Worm (Caenorhabditis elegans): ENCODE results near the gene math-25.

math-25 gene

DNA sequence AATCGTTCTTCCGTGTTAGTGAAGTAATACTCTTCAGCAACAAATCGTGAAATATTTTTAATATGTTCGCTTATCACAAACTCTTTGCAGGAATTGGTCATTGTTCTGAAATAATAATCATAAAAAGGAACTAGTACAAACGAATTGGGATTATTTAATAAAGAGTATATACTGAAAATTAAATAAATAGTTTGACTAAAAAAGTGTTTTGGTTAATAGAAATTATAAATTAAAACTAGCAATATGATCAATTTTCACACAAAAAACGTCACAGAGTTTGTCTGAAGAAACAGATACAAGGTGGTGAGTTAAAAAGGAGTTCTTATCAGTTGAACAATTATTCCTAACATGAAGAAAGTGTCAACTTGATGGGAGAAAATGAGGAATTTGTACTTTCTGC lies 13.2 kb upstream of the math-25 start, which contains the start of gene math-5:
math-5 (minus strand) TSS at position 101 of the 400 bp plus-strand sequence.
- TF ChIP-seq sea-1 (GFP tag; conservative IDR thresholded peaks at IDR 0.05) = no peak
- no peak for TF ChIP-seq ceh-13 (GFP tag; optimal IDR thresholded peaks at IDR 0.05)
- no peak for TF ChIP-seq tbx-11 (GFP tag; IDR thresholded peaks at IDR 0.05)
- no peak for TF ChIP-seq hmg-4 (GFP tag; optimal IDR thresholded peaks at IDR 0.05)
- no peak for TF ChIP-seq aly-1 (tag; optimal IDR thresholded peaks at IDR 0.05)
- TF ChIP-seq ama-1 (optimal IDR thresholded peaks at IDR 0.05) = no peak
- no peak for TF ChIP-seq hmbx-1 (tag; optimal IDR thresholded peaks at IDR 0.05)
- no peak for TF ChIP-seq hnd-1 (tag; optimal IDR thresholded peaks at IDR 0.05)
- no peak for TF ChIP-seq tbx-37 (GFP tag; conservative IDR thresholded peaks at IDR 0.05)
- TF ChIP-seq flt-1 (GFP tag; IDR thresholded peaks at IDR 0.05) = no peak
- TF ChIP-seq ets-7 (tag; optimal IDR thresholded peaks at IDR 0.05) = no peak
- no peak for TF ChIP-seq pes-1 (GFP tag; IDR thresholded peaks at IDR 0.05)
- no peak for TF ChIP-seq F13C5.2 (tag; optimal IDR thresholded peaks at IDR 0.05)
- no peak for TF ChIP-seq ceh-36 (tag; optimal IDR thresholded peaks at IDR 0.05)

- no peak for TF ChIP-seq hnd-1 (tag; optimal IDR thresholded peaks at IDR 0.05)
- no peak for TF ChIP-seq scrt-1 (GFP tag; IDR thresholded peaks at IDR 0.05)
- TF ChIP-seq B0310.2 (tag; optimal IDR thresholded peaks at IDR 0.05) = no peak
- TF ChIP-seq tra-4 (tag; optimal IDR thresholded peaks at IDR 0.05) = no peak
- TF ChIP-seq ets-7 (tag; optimal IDR thresholded peaks at IDR 0.05) = no peak
- TF ChIP-seq tbx-11 (GFP tag; IDR thresholded peaks at IDR 0.05) = no peak
- no peak for TF ChIP-seq flt-1 (GFP tag; IDR thresholded peaks at IDR 0.05)
- no peak for TF ChIP-seq pes-1 (GFP tag; IDR thresholded peaks at IDR 0.05)
- no peak for TF ChIP-seq tbx-37 (GFP tag; conservative IDR thresholded peaks at IDR 0.05)
- no peak for TF ChIP-seq sea-1 (GFP tag; conservative IDR thresholded peaks at IDR 0.05)
- TF ChIP-seq ceh-36 (tag; optimal IDR thresholded peaks at IDR 0.05) = no peak
- no peak for TF ChIP-seq hmg-4 (GFP tag; optimal IDR thresholded peaks at IDR 0.05)
- no peak for TF ChIP-seq ama-1 (optimal IDR thresholded peaks at IDR 0.05)
Observed at ce11 chrII:1884635-1885034, 11.2 kb upstream of the math-25 start, which contains the start of gene math-6. Gene math-6, minus strand, starts transcription at chrII:1884735.

DNA sequence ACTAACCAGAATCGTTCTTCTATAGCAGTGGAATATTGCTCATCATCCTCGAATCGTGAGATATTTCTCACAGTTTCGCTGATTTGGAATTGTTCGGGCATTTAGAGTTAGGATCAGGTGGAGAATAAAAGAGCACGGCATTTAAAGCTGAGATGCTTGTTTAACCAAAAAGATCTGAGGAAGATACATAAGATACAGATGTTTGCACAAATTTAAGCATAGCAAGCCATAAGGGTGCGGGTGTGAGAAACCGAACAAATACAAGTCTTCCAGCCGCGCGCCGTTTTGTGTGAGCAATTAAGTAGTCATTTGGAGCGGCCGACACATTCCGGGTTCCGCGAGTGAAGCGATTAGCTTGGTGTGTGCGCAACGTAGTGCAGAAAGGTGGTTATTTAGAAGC lies 9.5 kb upstream of the math-25 start, which contains the start of gene math-7:
math-7 (minus strand) TSS at position 101 of the 400 bp plus-strand sequence.
- TF ChIP-seq aly-1 (tag; optimal IDR thresholded peaks at IDR 0.05) (no peak), hnd-1 (tag; optimal IDR thresholded peaks at IDR 0.05) (no peak), F13C5.2 (tag; optimal IDR thresholded peaks at IDR 0.05) (no peak), tbx-11 (GFP tag; IDR thresholded peaks at IDR 0.05) (no peak), ets-7 (tag; optimal IDR thresholded peaks at IDR 0.05) (no peak), ceh-13 (GFP tag; optimal IDR thresholded peaks at IDR 0.05) (no peak), scrt-1 (GFP tag; IDR thresholded peaks at IDR 0.05) (no peak), sea-1 (GFP tag; conservative IDR thresholded peaks at IDR 0.05) (no peak), flt-1 (GFP tag; IDR thresholded peaks at IDR 0.05) (no peak), tbx-37 (GFP tag; conservative IDR thresholded peaks at IDR 0.05) (no peak), hmbx-1 (tag; optimal IDR thresholded peaks at IDR 0.05) (no peak)

- no peak for TF ChIP-seq ama-1 (optimal IDR thresholded peaks at IDR 0.05)
- TF ChIP-seq F13C5.2 (tag; optimal IDR thresholded peaks at IDR 0.05) = no peak
- no peak for TF ChIP-seq flt-1 (GFP tag; IDR thresholded peaks at IDR 0.05)
- no peak for TF ChIP-seq aly-1 (tag; optimal IDR thresholded peaks at IDR 0.05)
- no peak for TF ChIP-seq ceh-36 (tag; optimal IDR thresholded peaks at IDR 0.05)
Observed at ce11 chrII:1889071-1889470, 6.8 kb upstream of the math-25 start, which contains the start of gene math-8. Gene math-8, minus strand, starts transcription at chrII:1889171.

DNA sequence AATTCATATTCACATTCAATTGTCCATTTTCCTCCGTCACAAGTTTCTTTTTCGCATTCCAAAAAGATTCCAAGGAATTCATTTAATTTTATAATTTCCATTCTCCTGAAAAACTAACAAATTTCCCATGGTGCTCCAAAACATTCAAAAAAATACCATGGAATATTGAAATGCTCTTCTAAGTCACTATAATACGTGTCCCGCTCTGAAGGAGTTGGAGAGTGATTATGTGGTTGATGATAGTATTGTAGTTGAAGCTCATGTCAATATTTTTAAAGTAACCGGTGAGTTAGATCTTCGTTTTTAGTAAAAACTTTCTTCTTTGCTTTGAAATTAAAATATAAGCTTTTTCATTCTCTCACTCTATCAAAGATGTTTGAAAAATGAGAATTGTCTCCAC lies 5.2 kb upstream of the math-25 start, which contains the start of gene math-9:
math-9 (minus strand) TSS at position 101 of the 400 bp plus-strand sequence.
- no peak for TF ChIP-seq ama-1 (optimal IDR thresholded peaks at IDR 0.05)

DNA sequence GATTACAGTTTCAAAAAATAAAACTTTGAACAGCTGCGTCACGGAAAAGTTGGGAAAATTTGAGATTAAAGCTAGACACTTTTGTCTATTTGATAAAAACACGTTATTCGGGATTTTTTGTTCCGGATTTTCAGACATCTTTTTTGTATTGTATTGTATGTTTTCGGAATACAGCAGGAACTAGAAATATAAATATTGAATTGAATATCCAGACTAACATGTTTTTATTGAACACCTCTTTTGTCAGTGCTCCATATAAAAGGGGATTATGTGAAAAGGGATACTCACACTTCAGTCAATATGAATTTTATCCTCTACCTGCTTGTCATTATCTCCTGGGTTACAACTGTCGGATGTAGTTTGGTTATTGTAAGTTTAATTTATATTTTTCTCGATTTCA lies 1.9 kb upstream of the math-25 start, which contains the start of gene C16C4.1:
C16C4.1 (plus strand) TSS at position 301 of the 400 bp plus-strand sequence.
- TF ChIP-seq hnd-1 (tag; optimal IDR thresholded peaks at IDR 0.05) (no peak), tra-4 (tag; optimal IDR thresholded peaks at IDR 0.05) (no peak), ceh-13 (GFP tag; optimal IDR thresholded peaks at IDR 0.05) (no peak), ama-1 (optimal IDR thresholded peaks at IDR 0.05) (no peak), B0310.2 (tag; optimal IDR thresholded peaks at IDR 0.05) (no peak), flt-1 (GFP tag; IDR thresholded peaks at IDR 0.05) (no peak), sea-1 (GFP tag; conservative IDR thresholded peaks at IDR 0.05) (no peak), tbx-11 (GFP tag; IDR thresholded peaks at IDR 0.05) (no peak), F13C5.2 (tag; optimal IDR thresholded peaks at IDR 0.05) (no peak), hmbx-1 (tag; optimal IDR thresholded peaks at IDR 0.05) (no peak), scrt-1 (GFP tag; IDR thresholded peaks at IDR 0.05) (no peak), pes-1 (GFP tag; IDR thresholded peaks at IDR 0.05) (no peak), tbx-37 (GFP tag; conservative IDR thresholded peaks at IDR 0.05) (no peak), hmg-4 (GFP tag; optimal IDR thresholded peaks at IDR 0.05) (no peak), aly-1 (tag; optimal IDR thresholded peaks at IDR 0.05) (no peak), ets-7 (tag; optimal IDR thresholded peaks at IDR 0.05) (no peak), ceh-36 (tag; optimal IDR thresholded peaks at IDR 0.05) (no peak)

DNA sequence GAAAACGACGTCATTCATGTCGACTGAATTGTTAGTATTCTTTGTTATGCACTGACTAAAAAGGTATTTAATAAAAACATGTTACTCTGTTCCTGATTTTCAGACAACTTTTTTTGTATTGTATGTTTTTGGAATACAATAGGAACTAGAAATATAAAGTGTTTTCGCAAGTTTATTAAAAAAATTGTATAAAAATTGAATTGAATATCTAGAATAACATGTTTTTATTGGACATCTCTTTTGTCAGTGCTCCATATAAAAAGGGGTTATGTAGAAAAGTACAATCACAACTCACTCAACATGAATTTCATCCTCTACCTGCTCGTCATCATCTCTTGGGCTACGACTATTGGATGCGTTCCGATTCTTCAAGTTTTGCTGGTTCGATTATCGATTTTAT lies 584 bp upstream of the math-25 start, which contains the start of gene C46F9.5:
C46F9.5 (plus strand) TSS at position 301 of the 400 bp plus-strand sequence.
- TF ChIP-seq aly-1 (tag; optimal IDR thresholded peaks at IDR 0.05) (no peak), flt-1 (GFP tag; IDR thresholded peaks at IDR 0.05) (no peak), hnd-1 (tag; optimal IDR thresholded peaks at IDR 0.05) (no peak), tbx-11 (GFP tag; IDR thresholded peaks at IDR 0.05) (no peak)

DNA sequence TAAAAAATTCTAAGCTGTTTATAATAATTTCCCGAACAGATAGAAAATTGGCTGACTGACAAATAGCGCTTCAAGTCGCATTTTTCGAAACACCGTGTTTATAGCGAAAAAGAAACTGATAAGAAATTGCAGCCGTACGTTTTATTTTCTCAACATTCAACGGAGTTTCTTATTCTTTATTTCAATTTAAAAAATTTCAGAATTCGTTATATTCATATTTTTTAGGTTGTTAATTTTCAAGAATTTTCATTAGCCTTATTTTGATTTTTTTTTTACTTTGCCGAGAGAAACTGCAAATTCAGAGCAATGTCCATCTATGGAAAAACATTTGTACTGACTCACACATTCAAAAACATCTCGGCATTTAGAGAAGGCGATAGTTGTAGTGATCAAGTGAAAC lies 2.1 kb downstream of the math-25 start, which contains the start of gene C46F9.6:
C46F9.6 (plus strand) TSS at position 301 of the 400 bp plus-strand sequence.
- TF ChIP-seq ceh-36 (tag; optimal IDR thresholded peaks at IDR 0.05) (no peak), B0310.2 (tag; optimal IDR thresholded peaks at IDR 0.05) (no peak), hmbx-1 (tag; optimal IDR thresholded peaks at IDR 0.05) (no peak), scrt-1 (GFP tag; IDR thresholded peaks at IDR 0.05) (no peak), tbx-11 (GFP tag; IDR thresholded peaks at IDR 0.05) (no peak), hmg-4 (GFP tag; optimal IDR thresholded peaks at IDR 0.05) (no peak), sea-1 (GFP tag; conservative IDR thresholded peaks at IDR 0.05) (no peak), F13C5.2 (tag; optimal IDR thresholded peaks at IDR 0.05) (no peak), flt-1 (GFP tag; IDR thresholded peaks at IDR 0.05) (no peak), ama-1 (optimal IDR thresholded peaks at IDR 0.05) (no peak), hnd-1 (tag; optimal IDR thresholded peaks at IDR 0.05) (no peak), aly-1 (tag; optimal IDR thresholded peaks at IDR 0.05) (no peak), pes-1 (GFP tag; IDR thresholded peaks at IDR 0.05) (no peak), ets-7 (tag; optimal IDR thresholded peaks at IDR 0.05) (no peak), tbx-37 (GFP tag; conservative IDR thresholded peaks at IDR 0.05) (no peak), tra-4 (tag; optimal IDR thresholded peaks at IDR 0.05) (no peak)
